Worm (Caenorhabditis elegans) whole organism, mixed stage, embryonic: ENCODE data around the gene B0462.5.

Experiments
- elt-1 ChIP-seq: sonication (generic microtip); optimal IDR thresholded peaks from 2 replicates; lab custom pipeline; 2017; ENCODE audit warnings: missing genetic modification characterization, mild to moderate bottlenecking, missing compliant biosample characterization, antibody characterized with exemption, moderate library complexity, borderline replicate concordance; ENCODE audit not compliant: insufficient read depth
- ham-2 ChIP-seq: fragments of 200-800 bp; sonication (Bioruptor generic); optimal IDR thresholded peaks from 2 replicates; lab custom pipeline; 2018; ENCODE audit warnings: mild to moderate bottlenecking, missing genetic modification characterization, missing compliant biosample characterization
- hlh-1 ChIP-seq: fragments of 150-350 bp; optimal IDR thresholded peaks from 2 replicates; lab custom pipeline; 2014; ENCODE audit warnings: missing biosample characterization, missing genetic modification reagents, missing genetic modification characterization
- nhr-237 ChIP-seq: fragments of 150-350 bp; optimal IDR thresholded peaks from 2 replicates; lab custom pipeline; 2014; ENCODE audit warnings: missing biosample characterization, missing genetic modification characterization
- unc-39 ChIP-seq: fragments of 150-350 bp; optimal IDR thresholded peaks from 2 replicates; lab custom pipeline; 2014; ENCODE audit warnings: missing biosample characterization, missing genetic modification characterization

ce11 chrV:18331086-18331485 lies 8.0 kb upstream of the B0462.5 start, which contains the start of gene B0462.4:
- TF ChIP-seq nhr-237 (tag; lab: Kevin White, UChicago) (no peak), ham-2 (no peak), unc-39 (no peak), elt-1 (no peak), hlh-1 (tag; lab: Kevin White, UChicago) (no peak)
